Worm (Caenorhabditis elegans): ENCODE measurements around the gene egal-1.

DNA sequence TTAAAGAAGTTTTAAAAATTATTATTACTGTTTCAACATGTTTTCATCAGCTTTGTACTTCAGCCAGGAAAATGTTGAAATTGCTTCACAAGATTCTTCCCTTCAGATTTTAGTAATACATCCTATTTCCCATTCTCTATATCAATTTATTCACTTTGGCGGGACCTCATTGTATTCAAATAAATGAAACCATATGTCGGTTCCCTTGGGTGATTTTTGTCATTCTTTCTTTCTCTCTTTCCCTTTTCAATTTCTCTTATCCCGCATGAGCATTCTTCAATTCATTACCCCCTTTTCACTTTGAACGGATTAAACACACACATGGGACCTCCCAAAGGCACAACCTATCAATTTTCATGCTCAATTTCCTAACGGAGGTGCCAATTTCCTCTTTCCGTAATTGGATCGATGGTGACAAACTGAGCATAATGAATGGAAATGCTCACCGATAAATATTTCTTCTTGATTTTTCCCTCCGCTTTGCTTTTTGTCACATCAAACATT lies 21.0 kb upstream of the egal-1 start:
- TF ChIP-seq mml-1 (tag; optimal IDR thresholded peaks at IDR 0.05) (no peak), fkh-10 (GFP tag; optimal IDR thresholded peaks at IDR 0.05) (no peak), ceh-82 (tag; optimal IDR thresholded peaks at IDR 0.05) (no peak), zag-1 (tag; optimal IDR thresholded peaks at IDR 0.05) (no peak), nhr-28 (tag; optimal IDR thresholded peaks at IDR 0.05) (no peak), ceh-16 (tag; optimal IDR thresholded peaks at IDR 0.05) (no peak), nhr-76 (tag; optimal IDR thresholded peaks at IDR 0.05) (no peak), ceh-28 (tag; optimal IDR thresholded peaks at IDR 0.05) (no peak)

Measured in whole organism, L3 larva.